Fruit fly (Drosophila melanogaster) whole organism, embryonic: ENCODE data around the gene Tango2.

ENCODE experiments used
- Ada2b ChIP-seq: fragments of 200-800 bp; sonication (Bioruptor generic); IDR thresholded peaks from 2 replicates; pipeline ENCODE4 v1.3.6; 2022; ENCODE audit warnings: missing biosample characterization, missing genetic modification characterization
- Adf1 ChIP-seq: fragments of 200-800 bp; sonication (Bioruptor generic); IDR thresholded peaks from 2 replicates; pipeline ENCODE4 v1.3.6; 2022; ENCODE audit warnings: missing biosample characterization, missing genetic modification characterization
- Antp ChIP-seq: fragments of 200-800 bp; sonication (Bioruptor generic); optimal IDR thresholded peaks from 3 replicates; lab custom pipeline; 2016; ENCODE audit warnings: missing biosample characterization, missing genetic modification characterization
- Atf-2 ChIP-seq: fragments of 200-800 bp; sonication (Bioruptor generic); optimal IDR thresholded peaks from 2 replicates; lab custom pipeline; 2016; ENCODE audit warnings: missing biosample characterization, missing genetic modification characterization
- CG11093 ChIP-seq: fragments of 200-800 bp; sonication (Bioruptor generic); IDR thresholded peaks from 3 replicates; pipeline ENCODE4 v1.3.6; 2022; ENCODE audit warnings: missing biosample characterization, missing genetic modification characterization
- CG12942 ChIP-seq: fragments of 200-800 bp; sonication (Bioruptor generic); optimal IDR thresholded peaks from 3 replicates; lab custom pipeline; 2016; ENCODE audit warnings: missing biosample characterization, missing genetic modification characterization
- CG13624 ChIP-seq: fragments of 200-800 bp; sonication (Bioruptor generic); optimal IDR thresholded peaks from 2 replicates; lab custom pipeline; 2016; ENCODE audit warnings: missing biosample characterization, missing genetic modification characterization
- CG15011 ChIP-seq: fragments of 200-800 bp; sonication (Bioruptor generic); optimal IDR thresholded peaks from 3 replicates; lab custom pipeline; 2018; ENCODE audit warnings: missing biosample characterization, mild to moderate bottlenecking, missing genetic modification characterization
- CG1529 ChIP-seq: fragments of 200-800 bp; sonication (Bioruptor generic); optimal IDR thresholded peaks from 3 replicates; lab custom pipeline; 2018; ENCODE audit warnings: missing biosample characterization, missing genetic modification characterization
- CG1647 ChIP-seq: fragments of 200-800 bp; sonication (Bioruptor generic); optimal IDR thresholded peaks from 3 replicates; lab custom pipeline; 2016; ENCODE audit warnings: missing biosample characterization, missing genetic modification characterization
- CG16863 ChIP-seq: fragments of 200-800 bp; sonication (Bioruptor generic); optimal IDR thresholded peaks from 3 replicates; lab custom pipeline; 2016; ENCODE audit warnings: missing biosample characterization, missing genetic modification characterization
- CG17361 ChIP-seq: fragments of 200-800 bp; sonication (Bioruptor generic); IDR thresholded peaks from 3 replicates; pipeline ENCODE4 v1.3.6; 2022; ENCODE audit warnings: missing biosample characterization, missing genetic modification characterization
- CG18262 ChIP-seq: fragments of 200-800 bp; optimal IDR thresholded peaks from 3 replicates; lab custom pipeline; 2019; ENCODE audit warnings: missing biosample characterization, mild to moderate bottlenecking, missing genetic modification characterization, moderate library complexity
- CG18599 ChIP-seq: fragments of 200-800 bp; sonication (Bioruptor generic); optimal IDR thresholded peaks from 3 replicates; lab custom pipeline; 2017; ENCODE audit warnings: missing biosample characterization, missing genetic modification characterization, mild to moderate bottlenecking, moderate library complexity, missing genetic modification reagents
- CG2202 ChIP-seq: fragments of 200-800 bp; sonication (Bioruptor generic); optimal IDR thresholded peaks from 2 replicates; lab custom pipeline; 2018; ENCODE audit warnings: missing biosample characterization, mild to moderate bottlenecking, missing genetic modification characterization
- CG31365 ChIP-seq: fragments of 200-800 bp; sonication (Bioruptor generic); optimal IDR thresholded peaks from 2 replicates; lab custom pipeline; 2018; ENCODE audit warnings: missing biosample characterization, mild to moderate bottlenecking, missing genetic modification characterization
- CG3726 ChIP-seq: fragments of 200-800 bp; sonication (Bioruptor generic); IDR thresholded peaks from 3 replicates; pipeline ENCODE4, ENCODE4 v1.3.6; 2022; ENCODE audit warnings: missing biosample characterization, missing genetic modification characterization
- CG4360 ChIP-seq: fragments of 200-800 bp; sonication (Bioruptor generic); IDR thresholded peaks from 2 replicates; pipeline ENCODE4 v1.3.6; 2022; ENCODE audit warnings: missing biosample characterization, missing genetic modification characterization
- CG5180 ChIP-seq: fragments of 200-800 bp; sonication (Bioruptor generic); optimal IDR thresholded peaks from 3 replicates; lab custom pipeline; 2017; ENCODE audit warnings: missing biosample characterization, missing genetic modification characterization, mild to moderate bottlenecking, moderate library complexity, missing genetic modification reagents
- CG7963 ChIP-seq: fragments of 200-800 bp; sonication (Bioruptor generic); IDR thresholded peaks from 3 replicates; pipeline ENCODE4 v1.3.6; 2022; ENCODE audit warnings: missing biosample characterization, missing genetic modification characterization; ENCODE audit not compliant: partially characterized antibody
- CG9876 ChIP-seq: fragments of 200-800 bp; sonication (Bioruptor generic); optimal IDR thresholded peaks from 2 replicates; lab custom pipeline; 2016; ENCODE audit warnings: missing biosample characterization, missing genetic modification characterization
- Deaf1 ChIP-seq: fragments of 200-800 bp; optimal IDR thresholded peaks from 3 replicates; lab custom pipeline; 2019; ENCODE audit warnings: missing biosample characterization, mild to moderate bottlenecking, missing genetic modification characterization, moderate library complexity
- Fer2 ChIP-seq: fragments of 200-800 bp; sonication (Bioruptor generic); optimal IDR thresholded peaks from 2 replicates; lab custom pipeline; 2018; ENCODE audit warnings: missing biosample characterization, mild to moderate bottlenecking, missing genetic modification characterization, moderate library complexity
- Gsc ChIP-seq: fragments of 200-800 bp; sonication (Bioruptor generic); IDR thresholded peaks from 2 replicates; pipeline ENCODE4 v1.3.6; 2022; ENCODE audit warnings: missing biosample characterization, missing genetic modification characterization
- H15 ChIP-seq: fragments of 200-800 bp; sonication (Bioruptor generic); IDR thresholded peaks from 3 replicates; pipeline ENCODE4 v1.3.6; 2022; ENCODE audit warnings: missing biosample characterization, missing genetic modification characterization
- HLH3B ChIP-seq: fragments of 200-800 bp; sonication (Bioruptor generic); IDR thresholded peaks from 2 replicates; pipeline ENCODE4 v1.3.6; 2022; ENCODE audit warnings: missing biosample characterization, missing genetic modification characterization
- Hmr ChIP-seq: fragments of 200-800 bp; sonication (Bioruptor generic); optimal IDR thresholded peaks from 3 replicates; lab custom pipeline; 2017; ENCODE audit warnings: mild to moderate bottlenecking, missing biosample characterization, missing genetic modification reagents, missing genetic modification characterization
- Lhr ChIP-seq: fragments of 200-800 bp; sonication (Bioruptor generic); optimal IDR thresholded peaks from 3 replicates; lab custom pipeline; 2017; ENCODE audit warnings: mild to moderate bottlenecking, missing biosample characterization, missing genetic modification reagents, missing genetic modification characterization
- Lpt ChIP-seq: fragments of >200 bp; optimal IDR thresholded peaks from 2 replicates; lab custom pipeline; 2018; ENCODE audit warnings: missing biosample characterization, missing genetic modification characterization
- MESR4 ChIP-seq: fragments of 200-800 bp; sonication (Bioruptor generic); optimal IDR thresholded peaks from 2 replicates; lab custom pipeline; 2018; ENCODE audit warnings: missing biosample characterization, mild to moderate bottlenecking, missing genetic modification characterization, moderate library complexity
- Med ChIP-seq: fragments of 200-800 bp; sonication (Bioruptor generic); peaks from one replicate; lab custom pipeline; 2016; ENCODE audit warnings: missing biosample characterization, missing genetic modification characterization, mild to moderate bottlenecking, inconsistent platforms, moderate library complexity
- NC2β ChIP-seq: fragments of 200-800 bp; sonication (Bioruptor generic); optimal IDR thresholded peaks from 2 replicates; lab custom pipeline; 2016; ENCODE audit warnings: missing biosample characterization, missing genetic modification characterization
- Pdp1 ChIP-seq, 2 experiments: fragments of 200-800 bp; sonication (Bioruptor generic); optimal IDR thresholded peaks; 3 replicates each; lab custom pipeline; 2016; ENCODE audit warnings: missing biosample characterization in 2 of 2, missing genetic modification characterization in 2 of 2, mild to moderate bottlenecking in 1 of 2, moderate library complexity in 1 of 2
- Six4 ChIP-seq: fragments of 200-800 bp; sonication (Bioruptor generic); optimal IDR thresholded peaks from 2 replicates; lab custom pipeline; 2016; ENCODE audit warnings: missing biosample characterization, missing genetic modification characterization
- Tbp ChIP-seq: fragments of >200 bp; optimal IDR thresholded peaks from 2 replicates; lab custom pipeline; 2018; ENCODE audit warnings: missing biosample characterization, missing genetic modification characterization
- cad ChIP-seq: fragments of >200 bp; optimal IDR thresholded peaks from 2 replicates; lab custom pipeline; 2017; ENCODE audit warnings: missing biosample characterization, missing genetic modification characterization
- fru ChIP-seq: fragments of >200 bp; optimal IDR thresholded peaks from 2 replicates; lab custom pipeline; 2017
- hbn ChIP-seq: fragments of 200-800 bp; sonication (Bioruptor generic); IDR thresholded peaks from 2 replicates; pipeline ENCODE4 v1.3.6; 2022; ENCODE audit warnings: missing biosample characterization, missing genetic modification characterization; ENCODE audit not compliant: partially characterized antibody
- inv ChIP-seq: fragments of 200-800 bp; sonication (Bioruptor generic); IDR thresholded peaks from 2 replicates; pipeline ENCODE4 v1.3.6; 2022; ENCODE audit warnings: missing biosample characterization, missing genetic modification characterization; ENCODE audit not compliant: partially characterized antibody
- jigr1 ChIP-seq: fragments of 200-800 bp; sonication (Bioruptor generic); IDR thresholded peaks from 3 replicates; pipeline ENCODE4 v1.3.6; 2022; ENCODE audit warnings: missing biosample characterization, missing genetic modification characterization
- knrl ChIP-seq: fragments of 200-800 bp; sonication (Bioruptor generic); IDR thresholded peaks from 3 replicates; pipeline ENCODE4 v1.3.6; 2022; ENCODE audit warnings: missing biosample characterization, missing genetic modification characterization; ENCODE audit not compliant: partially characterized antibody
- lola ChIP-seq, 3 experiments: fragments of >200 bp in 2 of 3; fragments of 200-800 bp in 1 of 3; sonication (Bioruptor generic) in 1 of 3; optimal IDR thresholded peaks; 2 replicates each; lab custom pipeline; 2017 to 2019; ENCODE audit warnings: missing biosample characterization in 3 of 3, missing genetic modification characterization in 3 of 3, mild to moderate bottlenecking in 1 of 3, moderate library complexity in 1 of 3
- luna ChIP-seq: fragments of 200-800 bp; sonication (Bioruptor generic); optimal IDR thresholded peaks from 2 replicates; lab custom pipeline; 2016; ENCODE audit warnings: missing biosample characterization, missing genetic modification characterization
- pan ChIP-seq, 4 experiments: fragments of >200 bp in 3 of 4; fragments of 200-800 bp in 1 of 4; sonication (Bioruptor generic) in 1 of 4; optimal IDR thresholded peaks in 3 of 4; IDR thresholded peaks in 1 of 4; 2 replicates each; pipeline versions ENCODE4 v1.3.6 to Lab custom; 2017 to 2022; ENCODE audit warnings: missing biosample characterization in 2 of 4, missing genetic modification characterization in 2 of 4, mixed read lengths in 1 of 4
- peb ChIP-seq: fragments of 200-800 bp; sonication (Bioruptor generic); IDR thresholded peaks from 2 replicates; pipeline ENCODE4 v1.3.6; 2022; ENCODE audit warnings: missing biosample characterization, missing genetic modification characterization
- pros ChIP-seq: fragments of 200-800 bp; sonication (Bioruptor generic); optimal IDR thresholded peaks from 3 replicates; lab custom pipeline; 2019; ENCODE audit warnings: missing biosample characterization, mild to moderate bottlenecking, missing genetic modification characterization, moderate library complexity
- scrt ChIP-seq: fragments of 200-800 bp; sonication (Bioruptor generic); optimal IDR thresholded peaks from 2 replicates; lab custom pipeline; 2018; ENCODE audit warnings: missing biosample characterization, mild to moderate bottlenecking, missing genetic modification characterization, moderate library complexity
- sd ChIP-seq: fragments of 200-800 bp; sonication (Bioruptor generic); optimal IDR thresholded peaks from 3 replicates; lab custom pipeline; 2018; ENCODE audit warnings: missing biosample characterization, mild to moderate bottlenecking, missing genetic modification characterization, moderate library complexity
- stc ChIP-seq: fragments of 200-800 bp; sonication (Bioruptor generic); IDR thresholded peaks from 2 replicates; pipeline ENCODE4 v1.3.6; 2022; ENCODE audit warnings: missing biosample characterization, missing genetic modification characterization
- tin ChIP-seq: fragments of 200-800 bp; sonication (Bioruptor generic); optimal IDR thresholded peaks from 3 replicates; lab custom pipeline; 2016; ENCODE audit warnings: missing biosample characterization, missing genetic modification characterization

The Tango2 gene

DNA sequence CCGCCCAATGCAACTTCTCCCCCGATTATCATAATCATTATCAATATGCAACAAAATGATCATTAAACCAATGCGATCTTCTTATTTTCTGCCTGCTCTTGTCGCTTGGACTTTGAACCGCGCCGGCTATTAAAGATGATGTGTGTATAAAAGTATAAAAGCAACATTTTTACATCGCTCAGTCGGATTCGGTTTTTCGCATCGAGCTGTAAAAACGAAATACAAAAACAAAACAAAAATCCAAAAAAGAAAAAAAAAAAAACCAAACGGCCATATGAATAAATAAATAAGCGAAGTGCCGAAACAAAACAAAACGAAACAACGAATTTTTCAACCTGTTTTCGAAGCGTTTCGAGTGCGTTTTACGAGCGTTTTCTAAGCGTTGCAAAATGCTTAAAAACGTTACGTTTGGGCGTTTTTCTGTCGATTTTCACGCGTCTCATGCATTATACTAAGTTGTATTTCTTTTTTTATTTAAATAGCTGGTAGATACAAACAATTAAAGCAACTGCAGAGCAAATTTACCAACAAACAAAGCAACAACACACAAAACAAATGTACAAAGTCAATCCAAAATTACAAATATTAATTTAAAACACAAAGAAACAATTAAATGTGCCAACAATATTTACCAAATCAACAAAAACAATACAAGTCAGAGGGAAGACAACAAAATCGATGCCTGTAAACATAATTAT lies 28.1 kb downstream of the Tango2 start (continued):
- TF ChIP-seq hbn (GFP tag; lab: Robert Waterston, UW) (no peak), CG17361 (GFP tag; lab: Robert Waterston, UW) (peak; percentile 32; the same call in 2 of the 3 replicates), Six4 (GFP tag; lab: Kevin White, UChicago) (no peak), CG7963 (GFP tag; lab: Robert Waterston, UW) (no peak), Ada2b (GFP tag; lab: Robert Waterston, UW) (no peak), MESR4 (GFP tag; lab: Kevin White, UChicago) (no peak), scrt (no peak), Adf1 (GFP tag; lab: Robert Waterston, UW) (no peak), CG13624 (GFP tag; lab: Kevin White, UChicago) (no peak), jigr1 (GFP tag; lab: Robert Waterston, UW) (no peak), lola (GFP tag; optimal IDR thresholded peaks at IDR 0.05; lab: Kevin White, UChicago) (peak in 1 of 3 experiments; percentile 2), Lpt (GFP tag; lab: Kevin White, UChicago) (no peak), luna (GFP tag; lab: Kevin White, UChicago) (no peak), Pdp1 (GFP tag; optimal IDR thresholded peaks at IDR 0.05; lab: Kevin White, UChicago) (no peak), Antp (no peak), HLH3B (GFP tag; lab: Robert Waterston, UW) (no peak), CG2202 (tag; lab: Kevin White, UChicago) (peak; percentile 38), CG1529 (GFP tag; lab: Kevin White, UChicago) (peak; percentile 25), Tbp (GFP tag; lab: Kevin White, UChicago) (no peak), H15 (GFP tag; lab: Robert Waterston, UW) (no peak), CG31365 (tag; lab: Kevin White, UChicago) (no peak), Gsc (GFP tag; lab: Robert Waterston, UW) (no peak), CG12942 (GFP tag; lab: Kevin White, UChicago) (no peak), Lhr (peak; percentile 18), CG11093 (no peak), Deaf1 (no peak), Atf-2 (no peak), sd (tag; lab: Kevin White, UChicago) (peak; percentile 19), CG16863 (no peak), CG9876 (GFP tag; lab: Kevin White, UChicago) (no peak), stc (no peak), Hmr (GFP tag; lab: Kevin White, UChicago) (peak; percentile 40), knrl (GFP tag; lab: Robert Waterston, UW) (no peak), CG5180 (GFP tag; lab: Kevin White, UChicago) (no peak), CG3726 (GFP tag; lab: Robert Waterston, UW) (no peak), pros (no peak), Med (GFP tag; lab: Kevin White, UChicago) (no peak), peb (GFP tag; lab: Robert Waterston, UW) (no peak), inv (GFP tag; lab: Robert Waterston, UW) (no peak), CG15011 (GFP tag; lab: Kevin White, UChicago) (no peak), Fer2 (tag; lab: Kevin White, UChicago) (no peak), NC2β (GFP tag; lab: Kevin White, UChicago) (no peak), CG1647 (GFP tag; lab: Kevin White, UChicago) (no peak), cad (GFP tag; lab: Kevin White, UChicago) (no peak), CG18599 (GFP tag; lab: Kevin White, UChicago) (no peak), fru (lab: Kevin White, UChicago) (no peak), CG4360 (GFP tag; lab: Robert Waterston, UW) (0 out of 2 replicates have a peak, but pooled peaks have one; percentile 22), pan (optimal IDR thresholded peaks at IDR 0.05; lab: Kevin White, UChicago) (no peak), pan (GFP tag; optimal IDR thresholded peaks at IDR 0.05 in 1 of 2, IDR thresholded peaks at IDR 0.05 in 1 of 2) (no peak), CG18262 (tag; lab: Kevin White, UChicago) (peak; percentile 19), tin (GFP tag; lab: Kevin White, UChicago) (no peak)
